Fruit fly (Drosophila melanogaster): ENCODE data around the gene FucT6.

Gene FucT6

dm6 chrX:11678539-11679040 is 31.2 kb downstream of the FucT6 start, which contains the start of the genes Vlet and bif:
Vlet (minus strand) TSS chrX:11678589.
bif (plus strand) TSS chrX:11678970.
- TF ChIP-seq hbn (GFP tag; IDR thresholded peaks at IDR 0.05; ENCODE audit: partially characterized antibody) (peak; percentile 36; the same call in 1 of the 2 replicates), tio (GFP tag; optimal IDR thresholded peaks at IDR 0.05) (peak; percentile 76), CG5953 (GFP tag; IDR thresholded peaks at IDR 0.05) (no peak), NC2α (GFP tag; optimal IDR thresholded peaks at IDR 0.05) (no peak), Hsf (GFP tag; optimal IDR thresholded peaks at IDR 0.05) (peak; percentile 33), onecut (GFP tag; IDR thresholded peaks at IDR 0.05) (no peak; the same call in 1 of the 2 replicates), zen2 (GFP tag; IDR thresholded peaks at IDR 0.05; ENCODE audit: partially characterized antibody) (no peak), CG1832 (GFP tag; optimal IDR thresholded peaks at IDR 0.05) (no peak), Abd-B (GFP tag; optimal IDR thresholded peaks at IDR 0.05) (peak; percentile 69), jumu (GFP tag; optimal IDR thresholded peaks at IDR 0.05) (peak; percentile 25), CG4730 (GFP tag; IDR thresholded peaks at IDR 0.05) (no peak), emc (GFP tag; optimal IDR thresholded peaks at IDR 0.05) (no peak), Meics (GFP tag; optimal IDR thresholded peaks at IDR 0.05) (peak; percentile 76), CG12299 (tag; optimal IDR thresholded peaks at IDR 0.05) (peak; percentile 12), bigmax (GFP tag; optimal IDR thresholded peaks at IDR 0.05) (no peak), Nf-YA (GFP tag; IDR thresholded peaks at IDR 0.05) (no peak), Fer1 (GFP tag; optimal IDR thresholded peaks at IDR 0.05) (peak; percentile 55), CG7786 (GFP tag; optimal IDR thresholded peaks at IDR 0.05) (peak; percentile 5), CG10274 (GFP tag; optimal IDR thresholded peaks at IDR 0.05) (peak; percentile 48), ftz-f1 (GFP tag; optimal IDR thresholded peaks at IDR 0.05) (no peak), CG10654 (GFP tag; optimal IDR thresholded peaks at IDR 0.05) (peak; percentile 32), CG5180 (GFP tag; optimal IDR thresholded peaks at IDR 0.05) (peak; percentile 25), Neu2 (GFP tag; optimal IDR thresholded peaks at IDR 0.05; ENCODE audit: borderline replicate concordance) (no peak), CG10321 (GFP tag; IDR thresholded peaks at IDR 0.05) (no peak), br (optimal IDR thresholded peaks at IDR 0.05) (no peak), crol (GFP tag; IDR thresholded peaks at IDR 0.05) (no peak), repo (GFP tag; optimal IDR thresholded peaks at IDR 0.05) (no peak), Dek (tag; optimal IDR thresholded peaks at IDR 0.05) (peak; percentile 40), CG13624 (GFP tag; optimal IDR thresholded peaks at IDR 0.05) (peak; percentile 23), shn (GFP tag; optimal IDR thresholded peaks at IDR 0.05) (peak; percentile 11), CG7372 (GFP tag; IDR thresholded peaks at IDR 0.05) (0 out of 2 replicates have a peak, but pooled peaks have one; percentile 20), CG7271 (tag; optimal IDR thresholded peaks at IDR 0.05) (no peak), CG2678 (tag; optimal IDR thresholded peaks at IDR 0.05) (no peak), Tbp (GFP tag; optimal IDR thresholded peaks at IDR 0.05) (no peak), CG6765 (GFP tag; optimal IDR thresholded peaks at IDR 0.05) (peak; percentile 28), mld (GFP tag; IDR thresholded peaks at IDR 0.05; ENCODE audit: partially characterized antibody) (no peak), CoRest (tag; optimal IDR thresholded peaks at IDR 0.05) (peak; percentile 85), CG30403 (GFP tag; optimal IDR thresholded peaks at IDR 0.05) (peak; percentile 76), her (GFP tag; optimal IDR thresholded peaks at IDR 0.05) (peak; percentile 36), luna (GFP tag; optimal IDR thresholded peaks at IDR 0.05) (no peak), sim (GFP tag; IDR thresholded peaks at IDR 0.05) (no peak), CG3838 (GFP tag; optimal IDR thresholded peaks at IDR 0.05) (no peak), CG9215 (GFP tag; IDR thresholded peaks at IDR 0.05) (peak; percentile 71), CG3847 (GFP tag; IDR thresholded peaks at IDR 0.05) (peak; percentile 73), sc (optimal IDR thresholded peaks at IDR 0.05) (no peak), sc (GFP tag; optimal IDR thresholded peaks at IDR 0.05) (peak; percentile 39), dan (GFP tag; IDR thresholded peaks at IDR 0.05) (no peak), CG8765 (GFP tag; IDR thresholded peaks at IDR 0.05) (no peak), slp2 (GFP tag; optimal IDR thresholded peaks at IDR 0.05) (no peak), HLH4C (GFP tag; IDR thresholded peaks at IDR 0.05; ENCODE audit: partially characterized antibody) (peak; percentile 57; the same call in 2 of the 3 replicates), fd64A (GFP tag; optimal IDR thresholded peaks at IDR 0.05) (no peak), en (GFP tag; optimal IDR thresholded peaks at IDR 0.05) (no peak)

Measured in whole organism, embryonic.